Worm (Caenorhabditis elegans) whole organism, late embryonic: ENCODE data around the gene F47G3.3.

Source experiments
- C38D4.7 ChIP-seq: fragments of 200-800 bp; sonication (Bioruptor generic); optimal IDR thresholded peaks from 2 replicates; lab custom pipeline; 2018; ENCODE audit warnings: mild to moderate bottlenecking, missing genetic modification characterization, moderate library complexity, missing compliant biosample characterization
- F13H6.1 ChIP-seq: sonication (generic microtip); optimal IDR thresholded peaks from 2 replicates; lab custom pipeline; 2016; ENCODE audit warnings: missing genetic modification characterization, missing compliant biosample characterization
- K09A11.1 ChIP-seq: sonication (generic microtip); optimal IDR thresholded peaks from 2 replicates; lab custom pipeline; 2017; ENCODE audit warnings: antibody characterized with exemption, mild to moderate bottlenecking, missing genetic modification characterization, missing compliant biosample characterization; ENCODE audit not compliant: insufficient read depth
- Y22D7AL.16 ChIP-seq: sonication (generic microtip); optimal IDR thresholded peaks from 2 replicates; lab custom pipeline; 2016; ENCODE audit warnings: missing genetic modification characterization, missing compliant biosample characterization
- ahr-1 ChIP-seq: sonication (generic microtip); optimal IDR thresholded peaks from 2 replicates; lab custom pipeline; 2016; ENCODE audit warnings: missing genetic modification characterization, missing compliant biosample characterization
- ama-1 ChIP-seq: fragments of 150-350 bp; optimal IDR thresholded peaks from 2 replicates; lab custom pipeline; 2014
- ceh-18 ChIP-seq: sonication (generic microtip); optimal IDR thresholded peaks from 2 replicates; lab custom pipeline; 2016; ENCODE audit warnings: missing genetic modification characterization, missing compliant biosample characterization
- ceh-19 ChIP-seq: fragments of 200-800 bp; sonication (Bioruptor generic); optimal IDR thresholded peaks from 2 replicates; lab custom pipeline; 2018; ENCODE audit warnings: mild to moderate bottlenecking, missing genetic modification characterization, missing compliant biosample characterization
- ceh-2 ChIP-seq: sonication (generic microtip); optimal IDR thresholded peaks from 2 replicates; lab custom pipeline; 2016; ENCODE audit warnings: missing genotype, missing genetic modification characterization, missing compliant biosample characterization
- ceh-24 ChIP-seq: sonication (generic microtip); optimal IDR thresholded peaks from 2 replicates; lab custom pipeline; 2016; ENCODE audit warnings: mild to moderate bottlenecking, missing genetic modification characterization, missing compliant biosample characterization
- ceh-30 ChIP-seq: fragments of 150-350 bp; optimal IDR thresholded peaks from 2 replicates; lab custom pipeline; 2014; ENCODE audit warnings: missing biosample characterization, missing genetic modification characterization
- ceh-31 ChIP-seq: sonication (generic microtip); optimal IDR thresholded peaks from 2 replicates; lab custom pipeline; 2016; ENCODE audit warnings: missing genetic modification characterization, missing compliant biosample characterization
- ceh-45 ChIP-seq: fragments of 200-800 bp; sonication (Bioruptor generic); IDR thresholded peaks from 2 replicates; pipeline ENCODE4 v1.3.6; 2022; ENCODE audit warnings: missing genetic modification reagents, missing genetic modification characterization, missing compliant biosample characterization
- che-1 ChIP-seq: sonication (generic microtip); optimal IDR thresholded peaks from 2 replicates; lab custom pipeline; 2016; ENCODE audit warnings: mild to moderate bottlenecking, missing genetic modification characterization, missing compliant biosample characterization
- dmd-4 ChIP-seq: sonication (generic microtip); optimal IDR thresholded peaks from 2 replicates; lab custom pipeline; 2016; ENCODE audit warnings: borderline replicate concordance, missing genetic modification characterization, missing compliant biosample characterization
- dve-1 ChIP-seq: sonication (generic microtip); optimal IDR thresholded peaks from 2 replicates; lab custom pipeline; 2017; ENCODE audit warnings: antibody characterized with exemption, mild to moderate bottlenecking, missing genetic modification characterization, missing compliant biosample characterization
- elt-2 ChIP-seq: sonication (generic microtip); optimal IDR thresholded peaks from 2 replicates; lab custom pipeline; 2016; ENCODE audit warnings: missing genetic modification reagents, missing genetic modification characterization, missing compliant biosample characterization
- eyg-1 ChIP-seq: sonication (generic microtip); optimal IDR thresholded peaks from 2 replicates; lab custom pipeline; 2016; ENCODE audit warnings: missing genotype, missing genetic modification characterization, missing compliant biosample characterization
- fkh-10 ChIP-seq: fragments of 150-350 bp; optimal IDR thresholded peaks from 2 replicates; lab custom pipeline; 2014; ENCODE audit warnings: missing biosample characterization, missing genetic modification reagents, missing genetic modification characterization
- fkh-6 ChIP-seq: sonication (generic microtip); optimal IDR thresholded peaks from 2 replicates; lab custom pipeline; 2016; ENCODE audit warnings: missing genetic modification characterization, missing compliant biosample characterization
- hlh-6 ChIP-seq: sonication (generic microtip); optimal IDR thresholded peaks from 2 replicates; lab custom pipeline; 2016; ENCODE audit warnings: missing genotype, missing genetic modification characterization, missing compliant biosample characterization
- hlh-8 ChIP-seq: sonication (generic microtip); optimal IDR thresholded peaks from 2 replicates; lab custom pipeline; 2016; ENCODE audit warnings: missing genotype, missing genetic modification characterization, missing compliant biosample characterization
- madf-2 ChIP-seq: sonication (generic microtip); optimal IDR thresholded peaks from 2 replicates; lab custom pipeline; 2017; ENCODE audit warnings: missing genetic modification characterization, missing compliant biosample characterization
- npax-4 ChIP-seq: sonication (generic microtip); optimal IDR thresholded peaks from 2 replicates; lab custom pipeline; 2016; ENCODE audit warnings: missing genetic modification characterization, missing compliant biosample characterization
- odd-2 ChIP-seq: sonication (generic microtip); optimal IDR thresholded peaks from 2 replicates; lab custom pipeline; 2017; ENCODE audit warnings: antibody characterized with exemption, mild to moderate bottlenecking, missing genetic modification characterization, missing compliant biosample characterization
- pag-3 ChIP-seq: sonication (generic microtip); optimal IDR thresholded peaks from 2 replicates; lab custom pipeline; 2016; ENCODE audit warnings: missing compliant biosample characterization, missing genetic modification characterization, borderline replicate concordance
- pha-4 ChIP-seq: fragments of 150-350 bp; optimal IDR thresholded peaks from 2 replicates; lab custom pipeline; 2018; ENCODE audit warnings: missing biosample characterization, missing genetic modification reagents, missing genetic modification characterization
- pqm-1 ChIP-seq: sonication (generic microtip); optimal IDR thresholded peaks from 2 replicates; lab custom pipeline; 2016; ENCODE audit warnings: missing genetic modification characterization, missing compliant biosample characterization
- rnt-1 ChIP-seq: sonication (generic microtip); optimal IDR thresholded peaks from 2 replicates; lab custom pipeline; 2016; ENCODE audit warnings: missing genetic modification characterization, missing compliant biosample characterization
- sdc-2 ChIP-seq: sonication (generic microtip); optimal IDR thresholded peaks from 2 replicates; lab custom pipeline; 2016; ENCODE audit warnings: missing genotype, missing genetic modification characterization, missing compliant biosample characterization
- syd-9 ChIP-seq: sonication (generic microtip); optimal IDR thresholded peaks from 2 replicates; lab custom pipeline; 2016; ENCODE audit warnings: mild to moderate bottlenecking, missing genetic modification characterization, moderate library complexity, missing compliant biosample characterization
- tbx-7 ChIP-seq: sonication (generic microtip); optimal IDR thresholded peaks from 2 replicates; lab custom pipeline; 2016; ENCODE audit warnings: missing genotype, missing genetic modification characterization, missing compliant biosample characterization
- unc-3 ChIP-seq, 2 experiments: fragments of 200-800 bp in 1 of 2; sonication (Bioruptor generic) in 1 of 2; sonication (generic microtip) in 1 of 2; conservative IDR thresholded peaks in 1 of 2; optimal IDR thresholded peaks in 1 of 2; 2 replicates each; pipeline versions ENCODE4 v1.3.6 to Lab custom; 2016 to 2022; ENCODE audit warnings: missing compliant biosample characterization in 2 of 2, missing genetic modification characterization in 2 of 2, missing genetic modification reagents in 1 of 2
- unc-55 ChIP-seq: sonication (generic microtip); optimal IDR thresholded peaks from 2 replicates; lab custom pipeline; 2017; ENCODE audit warnings: missing biosample characterization, missing genetic modification reagents, missing genetic modification characterization
- unc-86 ChIP-seq: sonication (generic microtip); optimal IDR thresholded peaks from 2 replicates; lab custom pipeline; 2016; ENCODE audit warnings: missing genetic modification characterization, missing compliant biosample characterization

F47G3.3 gene

DNA sequence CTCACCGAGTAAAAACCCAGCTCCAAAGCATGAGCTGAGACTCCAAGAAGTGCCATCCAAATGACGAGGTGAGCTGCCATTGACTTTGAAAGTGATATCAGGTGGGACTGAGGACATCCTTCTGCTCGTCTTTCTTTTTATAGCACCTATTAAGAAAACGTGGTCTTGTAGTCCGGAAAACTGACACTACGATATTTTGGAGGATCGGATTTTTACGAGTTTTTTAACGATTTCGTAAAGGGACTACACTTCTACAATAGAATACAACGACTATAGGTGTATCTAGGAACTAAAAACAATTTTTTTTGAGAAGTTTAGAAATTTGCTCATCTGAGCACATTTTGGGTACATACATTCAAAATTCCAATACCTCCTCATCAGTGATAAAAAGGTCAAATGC lies 32.9 kb upstream of the F47G3.3 start, which contains the start of gene nlp-23:
Gene nlp-23 (minus strand): TSS at position 101 of the 400 bp plus-strand sequence.
- TF ChIP-seq K09A11.1 (tag; lab: Kevin White, UChicago) (no peak), npax-4 (no peak), pha-4 (no peak), elt-2 (no peak), F13H6.1 (no peak), ceh-19 (no peak), eyg-1 (tag; lab: Kevin White, UChicago) (no peak), ceh-24 (tag; lab: Kevin White, UChicago) (no peak), rnt-1 (tag; lab: Kevin White, UChicago) (no peak), Y22D7AL.16 (tag; lab: Kevin White, UChicago) (no peak), madf-2 (tag; lab: Kevin White, UChicago) (no peak), syd-9 (tag; lab: Kevin White, UChicago) (no peak), pqm-1 (tag; lab: Kevin White, UChicago) (no peak), pag-3 (tag; lab: Kevin White, UChicago) (no peak), hlh-6 (no peak), ceh-30 (tag; lab: Kevin White, UChicago) (no peak)

DNA sequence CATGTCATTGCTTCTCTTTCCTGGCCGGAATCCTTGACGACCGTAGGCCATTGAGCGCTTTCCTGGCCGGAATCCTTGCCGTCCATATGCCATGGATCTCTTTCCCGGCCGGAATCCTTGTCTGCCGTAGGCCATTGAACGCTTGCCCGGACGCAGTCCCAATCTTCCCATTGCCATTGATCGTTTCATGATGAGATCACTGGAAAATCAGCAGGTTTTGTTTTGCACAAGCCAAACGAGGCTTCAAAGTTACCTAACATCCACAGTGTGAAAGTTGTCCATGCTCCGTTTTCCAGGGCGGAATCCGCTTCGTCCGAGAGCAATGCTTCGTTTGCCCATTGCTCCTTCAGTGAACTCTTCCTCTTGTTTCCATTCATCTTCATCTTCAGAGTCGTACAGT lies 31.7 kb upstream of the F47G3.3 start:
- no peak for TF ChIP-seq dve-1 (tag; lab: Kevin White, UChicago)
- TF ChIP-seq unc-3 (GFP tag; conservative IDR thresholded peaks at IDR 0.05; lab: Robert Waterston, UW) = no peak
- no peak for TF ChIP-seq unc-3 (tag; optimal IDR thresholded peaks at IDR 0.05; lab: Kevin White, UChicago)
- TF ChIP-seq ceh-45 (GFP tag; lab: Robert Waterston, UW) = no peak
- TF ChIP-seq rnt-1 (tag; lab: Kevin White, UChicago) = no peak
- TF ChIP-seq odd-2 = no peak

DNA sequence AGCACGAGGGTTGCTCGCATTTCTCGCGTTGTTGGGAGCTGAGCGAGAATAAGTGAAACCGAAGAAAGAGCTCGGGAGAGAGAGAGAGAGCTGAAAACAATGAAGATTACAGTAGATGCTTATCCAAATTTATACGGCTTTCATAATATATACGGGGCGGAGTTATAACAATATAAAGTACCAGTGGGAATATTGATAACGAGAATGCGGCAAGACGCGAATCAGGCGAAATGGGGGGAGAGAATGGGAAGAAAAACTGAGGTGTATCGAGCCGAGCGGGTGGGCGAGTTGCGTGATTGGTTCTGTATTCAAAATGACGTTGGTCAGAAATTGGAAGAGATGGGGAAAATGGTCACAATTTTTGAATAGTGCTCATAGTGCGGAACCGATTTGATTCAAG lies 31.1 kb upstream of the F47G3.3 start, which contains the start of gene nlp-2:
Gene nlp-2 (minus strand): TSS at position 101 of the 400 bp plus-strand sequence.
- no peak for TF ChIP-seq che-1 (tag; lab: Kevin White, UChicago)
- no peak for TF ChIP-seq tbx-7 (tag; lab: Kevin White, UChicago)
- no peak for TF ChIP-seq unc-86 (tag; lab: Kevin White, UChicago)
- TF ChIP-seq fkh-10 (GFP tag; lab: Kevin White, UChicago) = no peak
- TF ChIP-seq fkh-6 = no peak
- TF ChIP-seq ceh-45 (GFP tag; lab: Robert Waterston, UW) = no peak
- TF ChIP-seq sdc-2 = no peak
- TF ChIP-seq ceh-24 (tag; lab: Kevin White, UChicago) = no peak
- no peak for TF ChIP-seq hlh-8 (tag; lab: Kevin White, UChicago)
- TF ChIP-seq npax-4 = no peak
- TF ChIP-seq C38D4.7 (GFP tag; lab: Kevin White, UChicago) = no peak
- no peak for TF ChIP-seq dmd-4 (tag; lab: Kevin White, UChicago)
- no peak for TF ChIP-seq ama-1
- no peak for TF ChIP-seq unc-3 (GFP tag; conservative IDR thresholded peaks at IDR 0.05; lab: Robert Waterston, UW)
- TF ChIP-seq unc-3 (tag; optimal IDR thresholded peaks at IDR 0.05; lab: Kevin White, UChicago) = no peak
- TF ChIP-seq ceh-18 (tag; lab: Kevin White, UChicago) = no peak
- TF ChIP-seq ahr-1 (tag; lab: Kevin White, UChicago) = no peak
- TF ChIP-seq ceh-31 (tag; lab: Kevin White, UChicago) = no peak
- no peak for TF ChIP-seq K09A11.1 (tag; lab: Kevin White, UChicago)

DNA sequence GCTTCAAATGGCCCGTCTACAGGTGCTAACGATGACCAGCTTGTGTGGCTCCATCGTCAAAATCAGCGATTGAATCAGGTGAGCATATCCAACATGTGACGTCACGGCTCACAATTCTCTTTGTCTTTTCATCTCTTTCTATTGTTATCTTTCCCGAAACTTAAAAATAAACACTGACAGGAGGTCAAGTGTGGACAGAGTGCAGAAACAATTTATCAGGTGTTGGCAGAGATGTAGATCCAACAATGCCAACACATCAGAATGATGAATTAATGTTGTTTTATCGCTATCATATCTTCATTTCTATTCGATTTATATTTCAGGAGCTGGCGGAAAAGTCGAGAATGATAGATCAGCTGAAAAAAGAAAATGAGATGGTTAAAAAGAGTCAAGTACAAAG lies 27.8 kb upstream of the F47G3.3 start:
- TF ChIP-seq unc-55 (peak; percentile 47), ceh-18 (tag; lab: Kevin White, UChicago) (peak; percentile 8), syd-9 (tag; lab: Kevin White, UChicago) (no peak), ceh-2 (tag; lab: Kevin White, UChicago) (no peak)
- TF ChIP-seq, all 69 proteins: peak for 2
